Worm (Caenorhabditis elegans) whole organism, midembryonic: ENCODE results near the gene C33G3.5.

ENCODE experiments used
- T22C8.4 ChIP-seq: fragments of 200-800 bp; sonication (Bioruptor generic); IDR thresholded peaks from 2 replicates; pipeline ENCODE4 v1.3.6; 2022; ENCODE audit warnings: missing genetic modification characterization, missing compliant biosample characterization
- cog-1 ChIP-seq: sonication (generic microtip); optimal IDR thresholded peaks from 2 replicates; lab custom pipeline; 2016; ENCODE audit warnings: missing genetic modification characterization, missing compliant biosample characterization
- flt-1 ChIP-seq: fragments of 200-800 bp; sonication (Bioruptor generic); IDR thresholded peaks from 2 replicates; pipeline ENCODE4 v1.3.6; 2022; ENCODE audit warnings: missing genetic modification characterization, missing compliant biosample characterization
- klf-2 ChIP-seq: fragments of 200-800 bp; sonication (Bioruptor generic); conservative IDR thresholded peaks from 2 replicates; pipeline ENCODE4 v1.3.6; 2022; ENCODE audit warnings: missing genetic modification reagents, missing genetic modification characterization, missing compliant biosample characterization
- med-1 ChIP-seq: sonication (generic microtip); optimal IDR thresholded peaks from 2 replicates; lab custom pipeline; 2017; ENCODE audit warnings: missing genetic modification characterization, mild to moderate bottlenecking, missing compliant biosample characterization, antibody characterized with exemption, missing genetic modification reagents; ENCODE audit not compliant: insufficient read depth
- ref-1 ChIP-seq: fragments of 200-800 bp; sonication (Bioruptor generic); conservative IDR thresholded peaks from 2 replicates; pipeline ENCODE4 v1.3.6; 2022; ENCODE audit warnings: missing genetic modification reagents, missing genetic modification characterization, missing compliant biosample characterization
- tab-1 ChIP-seq: fragments of 200-800 bp; sonication (Bioruptor generic); IDR thresholded peaks from 2 replicates; pipeline ENCODE4 v1.3.6; 2022; ENCODE audit warnings: missing genetic modification characterization, missing compliant biosample characterization
- ztf-23 ChIP-seq: fragments of 200-800 bp; sonication (Bioruptor generic); IDR thresholded peaks from 2 replicates; pipeline ENCODE4 v1.3.6; 2022; ENCODE audit warnings: missing genetic modification reagents, missing genetic modification characterization, missing compliant biosample characterization
- ztf-29 ChIP-seq: fragments of 200-800 bp; sonication (Bioruptor generic); IDR thresholded peaks from 2 replicates; pipeline ENCODE4 v1.3.6; 2022; ENCODE audit warnings: missing genetic modification reagents, missing genetic modification characterization, missing compliant biosample characterization

- TF ChIP-seq tab-1 (no peak), flt-1 (GFP tag; lab: Robert Waterston, UW) (no peak), ref-1 (GFP tag; lab: Robert Waterston, UW) (no peak), med-1 (GFP tag; lab: Kevin White, UChicago) (no peak), cog-1 (tag; lab: Kevin White, UChicago) (no peak), ztf-29 (GFP tag; lab: Robert Waterston, UW) (no peak), T22C8.4 (GFP tag; lab: Robert Waterston, UW) (no peak), klf-2 (GFP tag; lab: Robert Waterston, UW) (no peak), ztf-23 (GFP tag; lab: Robert Waterston, UW) (no peak)
These were observed 49.1 kb downstream of the C33G3.5 start for ce11 chrX:14029392-14029791.
